Worm (Caenorhabditis elegans) whole organism, L1 larva: Measurements from ENCODE around the gene ipla-5.

Experiments used
- C16A3.4 ChIP-seq: fragments of 150-350 bp; optimal IDR thresholded peaks from 2 replicates; lab custom pipeline; 2014; ENCODE audit warnings: missing biosample characterization, missing genetic modification characterization
- C34B4.2 ChIP-seq: sonication (generic microtip); optimal IDR thresholded peaks from 2 replicates; lab custom pipeline; 2017; ENCODE audit warnings: mild to moderate bottlenecking, missing genetic modification characterization, missing compliant biosample characterization
- alr-1 ChIP-seq: fragments of 200-800 bp; sonication (Bioruptor generic); optimal IDR thresholded peaks from 2 replicates; lab custom pipeline; 2018; ENCODE audit warnings: borderline replicate concordance, mild to moderate bottlenecking, missing genetic modification characterization, missing compliant biosample characterization
- ama-1 ChIP-seq: fragments of 150-350 bp; optimal IDR thresholded peaks from 2 replicates; lab custom pipeline; 2014
- ceh-8 ChIP-seq: fragments of 200-800 bp; sonication (Bioruptor generic); optimal IDR thresholded peaks from 2 replicates; lab custom pipeline; 2018; ENCODE audit warnings: mild to moderate bottlenecking, missing genetic modification characterization, moderate library complexity, missing compliant biosample characterization
- ceh-82 ChIP-seq, 3 experiments: fragments of 150-350 bp in 1 of 3; sonication (generic microtip) in 2 of 3; optimal IDR thresholded peaks; 2 replicates each; lab custom pipeline; 2014 to 2017; ENCODE audit warnings: missing biosample characterization in 3 of 3, missing genetic modification characterization in 3 of 3
- ces-1 ChIP-seq: fragments of 150-350 bp; optimal IDR thresholded peaks from 2 replicates; lab custom pipeline; 2014; ENCODE audit warnings: missing biosample characterization, missing genetic modification reagents, missing genetic modification characterization
- dpl-1 ChIP-seq, 3 experiments: fragments of 150-350 bp in 2 of 3; sonication (generic microtip) in 1 of 3; optimal IDR thresholded peaks; 2 replicates each; lab custom pipeline; 2014 to 2017; ENCODE audit warnings: missing biosample characterization in 3 of 3, missing genetic modification characterization in 3 of 3, missing genetic modification reagents in 3 of 3
- efl-1 ChIP-seq, 4 experiments: fragments of 150-350 bp; optimal IDR thresholded peaks in 3 of 4; peaks in 1 of 4; 1 replicate in 1 of 4; 2 replicates in 3 of 4; lab custom pipeline; 2014; ENCODE audit warnings: missing biosample characterization in 2 of 4, missing genetic modification characterization in 2 of 4, missing genetic modification reagents in 2 of 4
- egl-27 ChIP-seq, 2 experiments: fragments of 150-350 bp in 1 of 2; sonication (generic microtip); optimal IDR thresholded peaks; 3 replicates each; lab custom pipeline; 2017 to 2018; ENCODE audit warnings: missing biosample characterization in 2 of 2, missing genetic modification characterization in 2 of 2, missing genetic modification reagents in 2 of 2
- elt-2 ChIP-seq: sonication (generic microtip); optimal IDR thresholded peaks from 2 replicates; lab custom pipeline; 2016; ENCODE audit warnings: missing genetic modification characterization, mild to moderate bottlenecking, inconsistent platforms, missing compliant biosample characterization, missing genetic modification reagents
- elt-3 ChIP-seq, 6 experiments: fragments of 150-350 bp in 1 of 6; sonication (generic microtip); optimal IDR thresholded peaks; 2 replicates each; lab custom pipeline; 2017 to 2018; ENCODE audit warnings: missing biosample characterization in 6 of 6, missing genetic modification characterization in 6 of 6, inconsistent platforms in 1 of 6
- fkh-10 ChIP-seq: sonication (generic microtip); optimal IDR thresholded peaks from 2 replicates; lab custom pipeline; 2017; ENCODE audit warnings: missing biosample characterization, missing genetic modification reagents, missing genetic modification characterization
- fkh-4 ChIP-seq: sonication (generic microtip); optimal IDR thresholded peaks from 2 replicates; lab custom pipeline; 2016; ENCODE audit warnings: missing compliant biosample characterization, missing genetic modification characterization, borderline replicate concordance
- grh-1 ChIP-seq: fragments of 200-800 bp; sonication (Bioruptor generic); IDR thresholded peaks from 2 replicates; pipeline ENCODE4 v1.3.6; 2022; ENCODE audit warnings: missing genetic modification reagents, missing genetic modification characterization, missing compliant biosample characterization
- hpl-2 ChIP-seq: fragments of 150-350 bp; optimal IDR thresholded peaks from 2 replicates; lab custom pipeline; 2014; ENCODE audit warnings: missing biosample characterization, missing genetic modification reagents, missing genetic modification characterization
- lin-14 ChIP-seq: fragments of 200-800 bp; sonication (Bioruptor generic); optimal IDR thresholded peaks from 2 replicates; lab custom pipeline; 2018; ENCODE audit warnings: mild to moderate bottlenecking, missing genetic modification characterization, moderate library complexity, missing compliant biosample characterization
- lin-15B ChIP-seq: fragments of 150-350 bp; sonication (generic microtip); optimal IDR thresholded peaks from 3 replicates; lab custom pipeline; 2014; ENCODE audit warnings: missing biosample characterization, missing genetic modification characterization
- lin-35 ChIP-seq, 2 experiments: fragments of 150-350 bp; optimal IDR thresholded peaks; 2 replicates each; lab custom pipeline; 2014; ENCODE audit warnings: missing biosample characterization in 2 of 2, missing genetic modification characterization in 2 of 2, missing genetic modification reagents in 2 of 2
- lin-39 ChIP-seq: fragments of 150-350 bp; optimal IDR thresholded peaks from 2 replicates; lab custom pipeline; 2014; ENCODE audit warnings: missing biosample characterization, missing genetic modification reagents, missing genetic modification characterization
- lir-3 ChIP-seq: sonication (generic microtip); optimal IDR thresholded peaks from 2 replicates; lab custom pipeline; 2016; ENCODE audit warnings: mild to moderate bottlenecking, missing genetic modification characterization, moderate library complexity, missing compliant biosample characterization; ENCODE audit not compliant: poor library complexity
- lsy-2 ChIP-seq, 2 experiments: fragments of 150-350 bp; optimal IDR thresholded peaks; 2 replicates each; lab custom pipeline; 2014; ENCODE audit warnings: missing biosample characterization in 2 of 2, missing genetic modification characterization in 2 of 2
- mab-9 ChIP-seq: fragments of 200-800 bp; sonication (Bioruptor generic); IDR thresholded peaks from 2 replicates; pipeline ENCODE4 v1.3.6; 2022; ENCODE audit warnings: missing genetic modification reagents, missing genetic modification characterization, missing compliant biosample characterization
- nhr-12 ChIP-seq: sonication (generic microtip); optimal IDR thresholded peaks from 2 replicates; lab custom pipeline; 2017; ENCODE audit warnings: missing biosample characterization, missing genetic modification characterization
- nhr-19 ChIP-seq: fragments of 200-800 bp; sonication (Bioruptor generic); conservative IDR thresholded peaks from 2 replicates; pipeline ENCODE4 v1.3.6; 2022; ENCODE audit warnings: missing genetic modification characterization, missing compliant biosample characterization
- nhr-20 ChIP-seq: sonication (generic microtip); optimal IDR thresholded peaks from 2 replicates; lab custom pipeline; 2016; ENCODE audit warnings: mild to moderate bottlenecking, missing genetic modification characterization, missing compliant biosample characterization
- nhr-237 ChIP-seq: fragments of 150-350 bp; optimal IDR thresholded peaks from 2 replicates; lab custom pipeline; 2014; ENCODE audit warnings: missing biosample characterization, missing genetic modification characterization
- nhr-71 ChIP-seq: sonication (generic microtip); optimal IDR thresholded peaks from 2 replicates; lab custom pipeline; 2016; ENCODE audit warnings: mild to moderate bottlenecking, missing genetic modification characterization, moderate library complexity, missing compliant biosample characterization
- nhr-85 ChIP-seq: sonication (generic microtip); peaks from one replicate; lab custom pipeline; 2016; ENCODE audit warnings: missing genetic modification characterization, inconsistent platforms, missing compliant biosample characterization
- pag-3 ChIP-seq: sonication (generic microtip); optimal IDR thresholded peaks from 2 replicates; lab custom pipeline; 2017; ENCODE audit warnings: missing genetic modification characterization, mild to moderate bottlenecking, missing compliant biosample characterization, antibody characterized with exemption, borderline replicate concordance; ENCODE audit not compliant: insufficient read depth
- pax-3 ChIP-seq: fragments of 200-800 bp; sonication (Bioruptor generic); optimal IDR thresholded peaks from 2 replicates; lab custom pipeline; 2018; ENCODE audit warnings: mild to moderate bottlenecking, missing genetic modification characterization, moderate library complexity, missing compliant biosample characterization
- pqm-1 ChIP-seq: sonication (generic microtip); optimal IDR thresholded peaks from 3 replicates; lab custom pipeline; 2017; ENCODE audit warnings: missing biosample characterization, missing genetic modification characterization
- rnt-1 ChIP-seq: sonication (generic microtip); optimal IDR thresholded peaks from 2 replicates; lab custom pipeline; 2016; ENCODE audit warnings: mild to moderate bottlenecking, missing genetic modification characterization, moderate library complexity, missing compliant biosample characterization
- skn-1 ChIP-seq: fragments of 150-350 bp; optimal IDR thresholded peaks from 2 replicates; lab custom pipeline; 2014; ENCODE audit warnings: missing biosample characterization, missing genetic modification characterization
- snu-23 ChIP-seq: sonication (generic microtip); optimal IDR thresholded peaks from 2 replicates; lab custom pipeline; 2016; ENCODE audit warnings: missing genetic modification characterization, missing compliant biosample characterization
- sox-4 ChIP-seq: sonication (generic microtip); optimal IDR thresholded peaks from 2 replicates; lab custom pipeline; 2016; ENCODE audit warnings: missing genetic modification characterization, missing compliant biosample characterization
- sptf-1 ChIP-seq: fragments of 150-350 bp; optimal IDR thresholded peaks from 2 replicates; lab custom pipeline; 2014; ENCODE audit warnings: missing biosample characterization, missing genetic modification characterization
- swsn-7 ChIP-seq: sonication (generic microtip); optimal IDR thresholded peaks from 2 replicates; lab custom pipeline; 2016; ENCODE audit warnings: missing genetic modification characterization, missing compliant biosample characterization
- tbx-2 ChIP-seq: sonication (generic microtip); optimal IDR thresholded peaks from 2 replicates; lab custom pipeline; 2016; ENCODE audit warnings: missing genetic modification characterization, missing compliant biosample characterization
- tlp-1 ChIP-seq: fragments of 150-350 bp; optimal IDR thresholded peaks from 2 replicates; lab custom pipeline; 2014; ENCODE audit warnings: missing biosample characterization, missing genetic modification characterization
- unc-130 ChIP-seq: fragments of 150-350 bp; optimal IDR thresholded peaks from 2 replicates; lab custom pipeline; 2017; ENCODE audit warnings: missing biosample characterization, missing genetic modification characterization, inconsistent platforms
- unc-86 ChIP-seq: sonication (generic microtip); optimal IDR thresholded peaks from 2 replicates; lab custom pipeline; 2016; ENCODE audit warnings: missing genetic modification characterization, missing compliant biosample characterization
- vab-15 ChIP-seq: sonication (generic microtip); optimal IDR thresholded peaks from 2 replicates; lab custom pipeline; 2017; ENCODE audit warnings: missing genotype, mild to moderate bottlenecking, missing genetic modification characterization, missing compliant biosample characterization
- xbp-1 ChIP-seq: sonication (generic microtip); optimal IDR thresholded peaks from 2 replicates; lab custom pipeline; 2016; ENCODE audit warnings: missing genetic modification characterization, missing compliant biosample characterization
- zag-1 ChIP-seq: fragments of 150-350 bp; optimal IDR thresholded peaks from 2 replicates; lab custom pipeline; 2014; ENCODE audit warnings: missing biosample characterization, missing genetic modification characterization
- zip-4 ChIP-seq: fragments of 200-800 bp; sonication (Bioruptor generic); optimal IDR thresholded peaks from 2 replicates; lab custom pipeline; 2018; ENCODE audit warnings: mild to moderate bottlenecking, missing genetic modification characterization, moderate library complexity, missing compliant biosample characterization
- ztf-11 ChIP-seq, 2 experiments: sonication (generic microtip); optimal IDR thresholded peaks; 2 replicates each; lab custom pipeline; 2016 to 2017; ENCODE audit warnings: missing genetic modification characterization in 2 of 2, missing biosample characterization in 1 of 2, missing compliant biosample characterization in 1 of 2

The ipla-5 gene

DNA sequence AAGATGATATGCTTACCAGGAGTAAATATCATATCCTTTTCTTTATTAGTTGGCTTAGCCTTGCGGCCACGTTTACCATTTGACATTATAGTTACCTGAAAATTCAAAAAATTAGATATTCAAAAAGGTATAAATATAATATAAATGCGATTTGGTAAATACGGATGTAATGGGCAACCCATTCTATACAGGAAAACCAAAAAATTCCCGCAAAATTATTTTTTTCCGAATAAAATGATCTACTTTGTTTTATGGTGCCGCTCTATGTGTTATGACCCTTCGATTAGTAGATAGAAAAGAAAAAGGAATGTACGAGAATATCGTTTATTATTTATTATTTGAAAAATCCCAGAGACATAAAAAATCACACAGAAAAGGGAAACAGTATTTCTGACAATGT is 39.7 kb downstream of the ipla-5 start, which contains the start of gene elli-1:
Gene elli-1 (minus strand): TSS at position 101 of the 400 bp plus-strand sequence.
- no peak for TF ChIP-seq nhr-20
- TF ChIP-seq efl-1 (optimal IDR thresholded peaks at IDR 0.05; lab: Kevin White, UChicago), result no peak
- peak in 1 of 2 experiments; percentile 28 for TF ChIP-seq efl-1 (GFP tag; optimal IDR thresholded peaks at IDR 0.05 in 1 of 2; lab: Kevin White, UChicago)

DNA sequence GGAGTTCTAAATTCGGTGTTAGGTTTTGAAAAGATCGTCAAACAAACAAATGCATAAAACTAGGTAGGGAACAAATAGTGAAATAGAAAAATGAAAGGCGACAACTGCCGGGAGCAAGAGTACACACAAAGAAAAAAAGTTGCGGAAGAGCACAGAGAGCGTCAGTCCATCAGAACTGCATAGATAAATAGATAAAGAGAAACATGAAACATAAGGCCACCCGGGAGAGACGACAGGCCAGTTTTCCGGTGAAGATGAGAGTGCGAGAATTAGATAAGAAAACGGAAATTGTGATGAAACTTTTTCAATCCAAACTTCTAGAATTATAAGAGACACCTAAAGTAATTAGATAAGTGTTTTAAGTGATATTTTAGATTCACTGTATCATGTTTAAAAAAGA is 42.7 kb downstream of the ipla-5 start:
- TF ChIP-seq nhr-85 (tag; lab: Kevin White, UChicago), result no peak
- peak; percentile 5 for TF ChIP-seq swsn-7 (tag; lab: Kevin White, UChicago)
- peak; percentile 69 for TF ChIP-seq elt-2 (tag; lab: Kevin White, UChicago)
- no peak for TF ChIP-seq lir-3 (tag; lab: Kevin White, UChicago)
- no peak for TF ChIP-seq zag-1 (tag; lab: Kevin White, UChicago)
- TF ChIP-seq nhr-20, result peak; percentile 24
- TF ChIP-seq lin-39 (tag; lab: Kevin White, UChicago), result no peak
- no peak for TF ChIP-seq tbx-2 (tag; lab: Kevin White, UChicago)
- TF ChIP-seq nhr-12 (tag; lab: Kevin White, UChicago), result no peak
- TF ChIP-seq lin-14 (GFP tag; lab: Kevin White, UChicago), result peak; percentile 78
- no peak for TF ChIP-seq tlp-1 (tag; lab: Kevin White, UChicago)
- TF ChIP-seq C16A3.4 (tag; lab: Kevin White, UChicago), result peak; percentile 1
- peak; percentile 25 for TF ChIP-seq snu-23 (GFP tag; lab: Kevin White, UChicago)
- peak; percentile 82 for TF ChIP-seq pqm-1 (tag; lab: Kevin White, UChicago)
- TF ChIP-seq vab-15 (tag; lab: Kevin White, UChicago), result no peak
- no peak for TF ChIP-seq mab-9
- TF ChIP-seq rnt-1 (tag; lab: Kevin White, UChicago), result peak; percentile 33
- TF ChIP-seq ceh-82 (tag; optimal IDR thresholded peaks at IDR 0.05; lab: Kevin White, UChicago), result peak in 1 of 3 experiments; percentile 10
- TF ChIP-seq ceh-8 (GFP tag; lab: Kevin White, UChicago), result no peak
- no peak for TF ChIP-seq fkh-4 (tag; lab: Kevin White, UChicago)
- TF ChIP-seq pax-3 (tag; lab: Kevin White, UChicago), result no peak
- peak in 1 of 2 experiments; percentile 38 for TF ChIP-seq lsy-2 (tag; optimal IDR thresholded peaks at IDR 0.05; lab: Kevin White, UChicago)
- no peak for TF ChIP-seq zip-4 (GFP tag; lab: Kevin White, UChicago)
- no peak for TF ChIP-seq ama-1 (lab: Kevin White, UChicago)
- peak; percentile 51 for TF ChIP-seq nhr-71 (tag; lab: Kevin White, UChicago)
- peak; percentile 31 for TF ChIP-seq unc-130 (tag; lab: Kevin White, UChicago)
- no peak for TF ChIP-seq elt-3 (tag; optimal IDR thresholded peaks at IDR 0.05; lab: Kevin White, UChicago)
- TF ChIP-seq efl-1 (optimal IDR thresholded peaks at IDR 0.05; lab: Kevin White, UChicago), result peak in 1 of 2 experiments; percentile 12
- no peak for TF ChIP-seq efl-1 (GFP tag; optimal IDR thresholded peaks at IDR 0.05 in 1 of 2; lab: Kevin White, UChicago)
- TF ChIP-seq lin-35 (GFP tag; optimal IDR thresholded peaks at IDR 0.05; lab: Kevin White, UChicago), result peak in 1 of 2 experiments; percentile 22
- no peak for TF ChIP-seq hpl-2 (GFP tag; lab: Kevin White, UChicago)

DNA sequence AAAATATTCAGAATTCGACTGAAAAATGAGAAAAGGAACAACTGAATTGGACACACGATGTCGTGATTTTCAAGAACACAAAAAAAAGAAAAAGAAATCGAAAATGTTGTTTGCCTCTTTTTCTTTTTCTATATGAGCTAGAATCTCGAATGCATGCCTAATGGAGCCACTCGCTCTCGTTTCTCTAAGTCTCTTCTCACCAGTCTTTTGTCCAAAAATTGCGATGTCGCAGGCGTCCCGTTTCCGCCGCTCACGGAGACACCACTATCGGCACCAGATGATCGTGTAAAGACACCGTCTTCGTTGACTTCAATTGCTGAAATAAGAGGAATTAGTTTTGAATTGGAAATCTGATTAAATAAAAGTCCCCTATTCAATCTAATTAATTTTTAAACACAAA is 43.6 kb downstream of the ipla-5 start:
- TF ChIP-seq ztf-11 (tag; optimal IDR thresholded peaks at IDR 0.05; lab: Kevin White, UChicago) (no peak), unc-86 (tag; lab: Kevin White, UChicago) (peak; percentile 47), C34B4.2 (tag; lab: Kevin White, UChicago) (no peak), fkh-10 (GFP tag; lab: Kevin White, UChicago) (peak; percentile 40), nhr-237 (tag; lab: Kevin White, UChicago) (no peak), nhr-20 (no peak), sptf-1 (tag; lab: Kevin White, UChicago) (no peak), nhr-19 (GFP tag; lab: Robert Waterston, UW) (no peak), efl-1 (optimal IDR thresholded peaks at IDR 0.05; lab: Kevin White, UChicago) (peak; percentile 38 to 50), efl-1 (GFP tag; optimal IDR thresholded peaks at IDR 0.05 in 1 of 2; lab: Kevin White, UChicago) (peak in 1 of 2 experiments; percentile 13), lin-15B (no peak), pag-3 (tag; lab: Kevin White, UChicago) (no peak), alr-1 (tag; lab: Kevin White, UChicago) (no peak), egl-27 (tag; optimal IDR thresholded peaks at IDR 0.05; lab: Kevin White, UChicago) (no peak), ces-1 (GFP tag; lab: Kevin White, UChicago) (no peak), nhr-71 (tag; lab: Kevin White, UChicago) (peak; percentile 56), sox-4 (no peak), dpl-1 (GFP tag; optimal IDR thresholded peaks at IDR 0.05; lab: Kevin White, UChicago) (peak in 1 of 3 experiments; percentile 28), xbp-1 (tag; lab: Kevin White, UChicago) (peak; percentile 4), skn-1 (tag; lab: Kevin White, UChicago) (peak; percentile 17), grh-1 (GFP tag; lab: Robert Waterston, UW) (no peak)
